Fruit fly (Drosophila melanogaster) whole organism, embryonic: ENCODE measurements around the gene Vm26Ab.
A peak's percentile ranks its signal among the peaks of the same experiment; 100 is the strongest.

ENCODE experiments used
- Abd-B ChIP-seq: fragments of 200-800 bp; sonication (Bioruptor generic); optimal IDR thresholded peaks from 2 replicates; lab custom pipeline; 2018; ENCODE audit warnings: missing biosample characterization, mild to moderate bottlenecking, missing genetic modification characterization, moderate library complexity
- Antp ChIP-seq: fragments of 200-800 bp; sonication (Bioruptor generic); optimal IDR thresholded peaks from 3 replicates; lab custom pipeline; 2016; ENCODE audit warnings: missing biosample characterization, missing genetic modification characterization
- Asciz ChIP-seq: fragments of 200-800 bp; sonication (Bioruptor generic); optimal IDR thresholded peaks from 2 replicates; lab custom pipeline; 2017; ENCODE audit warnings: missing biosample characterization, mild to moderate bottlenecking, missing genetic modification characterization, missing genetic modification reagents
- Bteb2 ChIP-seq: fragments of 200-800 bp; sonication (Bioruptor generic); optimal IDR thresholded peaks from 2 replicates; lab custom pipeline; 2016; ENCODE audit warnings: missing biosample characterization, missing genetic modification characterization
- CG11504 ChIP-seq: fragments of 200-800 bp; sonication (Bioruptor generic); optimal IDR thresholded peaks from 3 replicates; lab custom pipeline; 2019; ENCODE audit warnings: missing biosample characterization, mild to moderate bottlenecking, missing genetic modification characterization, moderate library complexity
- CG13287 ChIP-seq: fragments of 200-800 bp; sonication (Bioruptor generic); IDR thresholded peaks from 2 replicates; pipeline ENCODE4 v1.3.6; 2022; ENCODE audit warnings: missing biosample characterization, missing genetic modification characterization; ENCODE audit not compliant: partially characterized antibody
- CG16863 ChIP-seq: fragments of 200-800 bp; sonication (Bioruptor generic); optimal IDR thresholded peaks from 3 replicates; lab custom pipeline; 2016; ENCODE audit warnings: missing biosample characterization, missing genetic modification characterization
- CG30403 ChIP-seq: fragments of 200-800 bp; sonication (Bioruptor generic); optimal IDR thresholded peaks from 3 replicates; lab custom pipeline; 2016; ENCODE audit warnings: missing biosample characterization, missing genetic modification characterization
- CG32767 ChIP-seq: fragments of 200-800 bp; sonication (Bioruptor generic); IDR thresholded peaks from 2 replicates; pipeline ENCODE4 v1.3.6; 2022; ENCODE audit warnings: missing biosample characterization, missing genetic modification characterization
- CG3281 ChIP-seq: fragments of 200-800 bp; sonication (Bioruptor generic); optimal IDR thresholded peaks from 3 replicates; lab custom pipeline; 2017; ENCODE audit warnings: missing biosample characterization, mild to moderate bottlenecking, missing genetic modification characterization
- CG5245 ChIP-seq: fragments of 200-800 bp; sonication (Bioruptor generic); optimal IDR thresholded peaks from 3 replicates; lab custom pipeline; 2016; ENCODE audit warnings: missing biosample characterization, missing genetic modification characterization
- CG6654 ChIP-seq: fragments of 200-800 bp; sonication (Bioruptor generic); optimal IDR thresholded peaks from 2 replicates; lab custom pipeline; 2017; ENCODE audit warnings: missing biosample characterization, mild to moderate bottlenecking, missing genetic modification characterization
- CG7745 ChIP-seq: fragments of 200-800 bp; sonication (Bioruptor generic); optimal IDR thresholded peaks from 2 replicates; lab custom pipeline; 2018; ENCODE audit warnings: missing biosample characterization, mild to moderate bottlenecking, missing genetic modification characterization, moderate library complexity
- CG7987 ChIP-seq: fragments of 200-800 bp; sonication (Bioruptor generic); optimal IDR thresholded peaks from 2 replicates; lab custom pipeline; 2018; ENCODE audit warnings: missing biosample characterization, mild to moderate bottlenecking, missing genetic modification characterization, moderate library complexity
- CG8359 ChIP-seq: fragments of 200-800 bp; sonication (Bioruptor generic); optimal IDR thresholded peaks from 2 replicates; lab custom pipeline; 2017; ENCODE audit warnings: missing biosample characterization, mild to moderate bottlenecking, missing genetic modification characterization, borderline replicate concordance
- CG8478 ChIP-seq: fragments of >200 bp; optimal IDR thresholded peaks from 2 replicates; lab custom pipeline; 2018
- CG8944 ChIP-seq: fragments of 200-800 bp; sonication (Bioruptor generic); optimal IDR thresholded peaks from 3 replicates; lab custom pipeline; 2016; ENCODE audit warnings: missing biosample characterization, missing genetic modification characterization
- CG9876 ChIP-seq: fragments of 200-800 bp; sonication (Bioruptor generic); optimal IDR thresholded peaks from 2 replicates; lab custom pipeline; 2016; ENCODE audit warnings: missing biosample characterization, missing genetic modification characterization
- Dad ChIP-seq: fragments of 200-800 bp; sonication (Bioruptor generic); optimal IDR thresholded peaks from 3 replicates; lab custom pipeline; 2016; ENCODE audit warnings: missing biosample characterization, missing genetic modification characterization
- Dek ChIP-seq: fragments of 200-800 bp; sonication (Bioruptor generic); optimal IDR thresholded peaks from 3 replicates; lab custom pipeline; 2019; ENCODE audit warnings: missing biosample characterization, mild to moderate bottlenecking, missing genetic modification characterization, moderate library complexity
- Dip3 ChIP-seq: fragments of 200-800 bp; sonication (Bioruptor generic); optimal IDR thresholded peaks from 3 replicates; lab custom pipeline; 2016; ENCODE audit warnings: missing biosample characterization, missing genetic modification characterization
- Doc2 ChIP-seq: fragments of 200-800 bp; sonication (Bioruptor generic); IDR thresholded peaks from 2 replicates; pipeline ENCODE4 v1.3.6; 2022; ENCODE audit warnings: missing biosample characterization, missing genetic modification characterization
- HHEX ChIP-seq: fragments of 200-800 bp; sonication (Bioruptor generic); optimal IDR thresholded peaks from 3 replicates; lab custom pipeline; 2017; ENCODE audit warnings: missing biosample characterization, mild to moderate bottlenecking, missing genetic modification characterization, missing genetic modification reagents
- Jarid2 ChIP-seq: fragments of 200-800 bp; sonication (Bioruptor generic); optimal IDR thresholded peaks from 3 replicates; lab custom pipeline; 2017; ENCODE audit warnings: mild to moderate bottlenecking, missing biosample characterization, missing genetic modification reagents, missing genetic modification characterization
- Lim3 ChIP-seq: fragments of 200-800 bp; sonication (Bioruptor generic); IDR thresholded peaks from 2 replicates; pipeline ENCODE4 v1.3.6; 2022; ENCODE audit warnings: missing biosample characterization, missing genetic modification characterization
- Mad ChIP-seq: fragments of 200-800 bp; sonication (Bioruptor generic); optimal IDR thresholded peaks from 2 replicates; lab custom pipeline; 2016; ENCODE audit warnings: missing biosample characterization, missing genetic modification characterization
- Mes4 ChIP-seq: fragments of 200-800 bp; sonication (Bioruptor generic); optimal IDR thresholded peaks from 2 replicates; lab custom pipeline; 2016; ENCODE audit warnings: missing biosample characterization, missing genetic modification characterization
- Neu2 ChIP-seq: fragments of 200-800 bp; sonication (Bioruptor generic); optimal IDR thresholded peaks from 3 replicates; lab custom pipeline; 2016; ENCODE audit warnings: missing biosample characterization, missing genetic modification characterization, borderline replicate concordance
- Xrp1 ChIP-seq: fragments of 200-800 bp; sonication (Bioruptor generic); IDR thresholded peaks from 2 replicates; pipeline ENCODE4 v1.3.6; 2022; ENCODE audit warnings: missing biosample characterization, missing genetic modification characterization
- caup ChIP-seq: fragments of 200-800 bp; sonication (Bioruptor generic); optimal IDR thresholded peaks from 3 replicates; lab custom pipeline; 2017; ENCODE audit warnings: missing biosample characterization, mild to moderate bottlenecking, missing genetic modification characterization, moderate library complexity; ENCODE audit not compliant: severe bottlenecking
- disco-r ChIP-seq: fragments of 200-800 bp; sonication (Bioruptor generic); optimal IDR thresholded peaks from 2 replicates; lab custom pipeline; 2016; ENCODE audit warnings: missing biosample characterization, missing genetic modification characterization
- en ChIP-seq: fragments of 200-800 bp; sonication (Bioruptor generic); optimal IDR thresholded peaks from 2 replicates; lab custom pipeline; 2016; ENCODE audit warnings: missing biosample characterization, missing genetic modification characterization
- gcm ChIP-seq: fragments of 200-800 bp; sonication (Bioruptor generic); optimal IDR thresholded peaks from 2 replicates; lab custom pipeline; 2019; ENCODE audit warnings: missing biosample characterization, mild to moderate bottlenecking, missing genetic modification characterization, moderate library complexity
- grn ChIP-seq: fragments of 200-800 bp; sonication (Bioruptor generic); optimal IDR thresholded peaks from 3 replicates; lab custom pipeline; 2017; ENCODE audit warnings: missing biosample characterization, missing genetic modification characterization
- gsb ChIP-seq: fragments of 200-800 bp; sonication (Bioruptor generic); IDR thresholded peaks from 2 replicates; pipeline ENCODE4 v1.3.6; 2022; ENCODE audit warnings: missing biosample characterization, missing genetic modification characterization
- h ChIP-seq: fragments of >200 bp; optimal IDR thresholded peaks from 2 replicates; lab custom pipeline; 2017
- hb ChIP-seq: fragments of 200-800 bp; sonication (Bioruptor generic); IDR thresholded peaks from 3 replicates; pipeline ENCODE4 v1.3.6; 2022; ENCODE audit warnings: missing biosample characterization, missing genetic modification characterization; ENCODE audit not compliant: partially characterized antibody
- hbn ChIP-seq: fragments of 200-800 bp; sonication (Bioruptor generic); IDR thresholded peaks from 2 replicates; pipeline ENCODE4 v1.3.6; 2022; ENCODE audit warnings: missing biosample characterization, missing genetic modification characterization; ENCODE audit not compliant: partially characterized antibody
- jumu ChIP-seq: fragments of 200-800 bp; sonication (Bioruptor generic); optimal IDR thresholded peaks from 3 replicates; lab custom pipeline; 2016; ENCODE audit warnings: missing biosample characterization, missing genetic modification characterization
- kni ChIP-seq: fragments of 200-800 bp; sonication (Bioruptor generic); optimal IDR thresholded peaks from 3 replicates; lab custom pipeline; 2017; ENCODE audit warnings: mild to moderate bottlenecking, missing biosample characterization, missing genetic modification reagents, missing genetic modification characterization
- lov ChIP-seq, 2 experiments: fragments of 200-800 bp in 1 of 2; fragments of >200 bp in 1 of 2; sonication (Bioruptor generic) in 1 of 2; IDR thresholded peaks in 1 of 2; optimal IDR thresholded peaks in 1 of 2; 2 replicates in 1 of 2; 3 replicates in 1 of 2; pipeline versions ENCODE4 v1.3.6 to Lab custom; 2017 to 2022; ENCODE audit warnings: missing biosample characterization in 1 of 2, missing genetic modification characterization in 1 of 2
- maf-S ChIP-seq: fragments of 200-800 bp; sonication (Bioruptor generic); optimal IDR thresholded peaks from 2 replicates; lab custom pipeline; 2016; ENCODE audit warnings: missing biosample characterization, missing genetic modification characterization
- mld ChIP-seq: fragments of 200-800 bp; sonication (Bioruptor generic); IDR thresholded peaks from 3 replicates; pipeline ENCODE4 v1.3.6; 2022; ENCODE audit warnings: missing biosample characterization, missing genetic modification characterization; ENCODE audit not compliant: partially characterized antibody
- oc ChIP-seq: fragments of 200-800 bp; sonication (Bioruptor generic); optimal IDR thresholded peaks from 2 replicates; lab custom pipeline; 2018; ENCODE audit warnings: missing biosample characterization, mild to moderate bottlenecking, missing genetic modification characterization, moderate library complexity
- org-1 ChIP-seq: fragments of 200-800 bp; sonication (Bioruptor generic); optimal IDR thresholded peaks from 2 replicates; lab custom pipeline; 2017; ENCODE audit warnings: missing biosample characterization, missing genetic modification characterization
- phol ChIP-seq: fragments of 200-800 bp; sonication (Bioruptor generic); optimal IDR thresholded peaks from 3 replicates; lab custom pipeline; 2018; ENCODE audit warnings: missing biosample characterization, mild to moderate bottlenecking, missing genetic modification characterization, moderate library complexity
- run ChIP-seq: fragments of 200-800 bp; sonication (Bioruptor generic); optimal IDR thresholded peaks from 3 replicates; lab custom pipeline; 2018; ENCODE audit warnings: missing biosample characterization, mild to moderate bottlenecking, missing genetic modification characterization
- schlank ChIP-seq: fragments of 200-800 bp; sonication (Bioruptor generic); optimal IDR thresholded peaks from 2 replicates; lab custom pipeline; 2018; ENCODE audit warnings: missing biosample characterization, mild to moderate bottlenecking, missing genetic modification characterization
- sob ChIP-seq: fragments of 200-800 bp; sonication (Bioruptor generic); IDR thresholded peaks from 2 replicates; pipeline ENCODE4 v1.3.6; 2022; ENCODE audit warnings: missing biosample characterization, missing genetic modification characterization
- ssp ChIP-seq: fragments of 200-800 bp; sonication (Bioruptor generic); IDR thresholded peaks from 2 replicates; pipeline ENCODE4 v1.3.6; 2022; ENCODE audit warnings: missing biosample characterization, missing genetic modification characterization
- zf30C ChIP-seq: fragments of 200-800 bp; sonication (Bioruptor generic); optimal IDR thresholded peaks from 3 replicates; lab custom pipeline; 2018; ENCODE audit warnings: missing biosample characterization, mild to moderate bottlenecking, missing genetic modification characterization

Gene Vm26Ab

DNA sequence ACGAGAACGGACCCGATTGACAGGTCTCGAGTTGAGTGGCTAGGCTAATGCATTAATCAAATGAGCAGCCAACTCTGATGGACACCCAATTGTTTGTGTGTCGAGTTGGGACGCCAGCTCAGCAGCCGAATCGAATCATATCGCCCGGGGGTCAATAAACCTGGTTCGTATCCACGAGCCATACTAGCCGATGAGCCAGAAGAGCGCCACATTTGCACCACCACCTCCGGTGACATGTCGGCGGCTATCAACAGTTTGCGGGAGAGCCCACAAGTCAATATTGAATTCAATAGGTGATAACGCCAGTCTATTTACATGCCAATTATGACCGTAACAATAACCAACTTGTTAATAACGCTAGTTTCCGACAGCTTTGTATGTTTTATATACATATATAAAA is 17.3 kb downstream of the Vm26Ab start (continued):
- no peak for TF ChIP-seq Abd-B (GFP tag; lab: Kevin White, UChicago)
- no peak for TF ChIP-seq Dad (GFP tag; lab: Kevin White, UChicago)
- no peak for TF ChIP-seq CG5245
- TF ChIP-seq CG8359 (GFP tag; lab: Kevin White, UChicago), result no peak
- no peak for TF ChIP-seq Bteb2
- no peak for TF ChIP-seq Neu2 (GFP tag; lab: Kevin White, UChicago)
- TF ChIP-seq CG13287 (GFP tag; lab: Robert Waterston, UW), result no peak
- TF ChIP-seq Jarid2, result peak; percentile 55
- TF ChIP-seq gcm (GFP tag; lab: Kevin White, UChicago), result peak; percentile 57
- TF ChIP-seq run (tag; lab: Kevin White, UChicago), result peak; percentile 55
- TF ChIP-seq CG3281, result peak; percentile 74
- TF ChIP-seq sob (GFP tag; lab: Robert Waterston, UW), result peak; percentile 72; the same call in 1 of the 2 replicates
- no peak for TF ChIP-seq lov (optimal IDR thresholded peaks at IDR 0.05; lab: Kevin White, UChicago)
- peak; percentile 50; the same call in 1 of the 3 replicates for TF ChIP-seq lov (GFP tag; IDR thresholded peaks at IDR 0.05; lab: Robert Waterston, UW)
- no peak for TF ChIP-seq CG8478 (lab: Kevin White, UChicago)
- TF ChIP-seq Xrp1 (GFP tag; lab: Robert Waterston, UW), result peak; percentile 64; the same call in 1 of the 2 replicates
- TF ChIP-seq CG30403 (GFP tag; lab: Kevin White, UChicago), result no peak
- TF ChIP-seq hb (GFP tag; lab: Robert Waterston, UW), result no peak
- no peak for TF ChIP-seq CG9876 (GFP tag; lab: Kevin White, UChicago)
- TF ChIP-seq CG7987, result peak; percentile 89
- peak; percentile 48; the same call in 1 of the 2 replicates for TF ChIP-seq CG32767
- TF ChIP-seq schlank (tag; lab: Kevin White, UChicago), result peak; percentile 77
- TF ChIP-seq oc, result no peak
- no peak for TF ChIP-seq jumu
- TF ChIP-seq h (lab: Kevin White, UChicago), result no peak
- TF ChIP-seq Mes4, result no peak
- no peak for TF ChIP-seq CG6654
- no peak for TF ChIP-seq en (GFP tag; lab: Kevin White, UChicago)
- no peak for TF ChIP-seq Lim3 (GFP tag; lab: Robert Waterston, UW)
- TF ChIP-seq CG16863 (GFP tag; lab: Kevin White, UChicago), result no peak
- no peak for TF ChIP-seq zf30C (GFP tag; lab: Kevin White, UChicago)
- peak; percentile 84 for TF ChIP-seq caup (GFP tag; lab: Kevin White, UChicago)
- no peak for TF ChIP-seq Antp
- no peak for TF ChIP-seq grn (GFP tag; lab: Kevin White, UChicago)
- no peak for TF ChIP-seq CG7745 (tag; lab: Kevin White, UChicago)
- TF ChIP-seq gsb, result no peak
- peak; percentile 31 for TF ChIP-seq Dip3
- TF ChIP-seq disco-r, result no peak
- TF ChIP-seq maf-S (GFP tag; lab: Kevin White, UChicago), result no peak
- TF ChIP-seq mld (GFP tag; lab: Robert Waterston, UW), result no peak
- peak; percentile 60 for TF ChIP-seq org-1
- TF ChIP-seq Mad (GFP tag; lab: Kevin White, UChicago), result no peak
- TF ChIP-seq CG8944 (GFP tag; lab: Kevin White, UChicago), result no peak
- TF ChIP-seq phol (tag; lab: Kevin White, UChicago), result no peak
- TF ChIP-seq Dek (tag; lab: Kevin White, UChicago), result peak; percentile 42
- TF ChIP-seq hbn (GFP tag; lab: Robert Waterston, UW), result no peak
- TF ChIP-seq HHEX (GFP tag; lab: Kevin White, UChicago), result peak; percentile 71
- TF ChIP-seq kni (GFP tag; lab: Kevin White, UChicago), result peak; percentile 82
- no peak for TF ChIP-seq Doc2
- TF ChIP-seq CG11504 (tag; lab: Kevin White, UChicago), result peak; percentile 35
- TF ChIP-seq Asciz (GFP tag; lab: Kevin White, UChicago), result peak; percentile 79
- no peak for TF ChIP-seq ssp (GFP tag; lab: Robert Waterston, UW)
